Worm (Caenorhabditis elegans) whole organism, L3 larva: Measurements from ENCODE around the gene aqp-8.

Source experiments
- R02D3.7 ChIP-seq: fragments of 150-350 bp; optimal IDR thresholded peaks from 2 replicates; lab custom pipeline; 2014; ENCODE audit warnings: missing biosample characterization, missing genetic modification characterization
- ZK546.5 ChIP-seq: sonication (generic microtip); optimal IDR thresholded peaks from 2 replicates; lab custom pipeline; 2017; ENCODE audit warnings: missing biosample characterization, missing genetic modification characterization
- ceh-16 ChIP-seq: sonication (generic microtip); optimal IDR thresholded peaks from 2 replicates; lab custom pipeline; 2017; ENCODE audit warnings: missing biosample characterization, missing genetic modification characterization
- ceh-28 ChIP-seq: fragments of 150-350 bp; optimal IDR thresholded peaks from 2 replicates; lab custom pipeline; 2014; ENCODE audit warnings: missing biosample characterization, missing genetic modification reagents, missing genetic modification characterization
- ceh-82 ChIP-seq: fragments of 150-350 bp; optimal IDR thresholded peaks from 2 replicates; lab custom pipeline; 2014; ENCODE audit warnings: missing biosample characterization, missing genetic modification characterization
- daf-12 ChIP-seq: fragments of 150-350 bp; optimal IDR thresholded peaks from 2 replicates; lab custom pipeline; 2014; ENCODE audit warnings: missing biosample characterization, missing genetic modification reagents, missing genetic modification characterization
- egl-27 ChIP-seq: sonication (generic microtip); optimal IDR thresholded peaks from 4 replicates; lab custom pipeline; 2017; ENCODE audit warnings: missing biosample characterization, missing genetic modification reagents, missing genetic modification characterization
- egl-5 ChIP-seq: fragments of 150-350 bp; optimal IDR thresholded peaks from 2 replicates; lab custom pipeline; 2017; ENCODE audit warnings: missing biosample characterization, missing genetic modification reagents, missing genetic modification characterization, inconsistent platforms
- elt-1 ChIP-seq: fragments of 150-350 bp; optimal IDR thresholded peaks from 2 replicates; lab custom pipeline; 2014; ENCODE audit warnings: missing biosample characterization, missing genetic modification characterization
- elt-2 ChIP-seq: sonication (generic microtip); optimal IDR thresholded peaks from 2 replicates; lab custom pipeline; 2016; ENCODE audit warnings: missing genetic modification reagents, mild to moderate bottlenecking, missing genetic modification characterization, missing compliant biosample characterization
- elt-3 ChIP-seq, 3 experiments: fragments of 150-350 bp in 1 of 3; sonication (generic microtip) in 2 of 3; optimal IDR thresholded peaks; 2 replicates in 2 of 3; 4 replicates in 1 of 3; lab custom pipeline; 2014 to 2017; ENCODE audit warnings: missing biosample characterization in 3 of 3, missing genetic modification characterization in 3 of 3
- eor-1 ChIP-seq, 2 experiments: fragments of 150-350 bp; optimal IDR thresholded peaks; 2 replicates each; lab custom pipeline; 2014 to 2018; ENCODE audit warnings: missing biosample characterization in 2 of 2, missing genetic modification characterization in 2 of 2
- fkh-10 ChIP-seq: sonication (generic microtip); optimal IDR thresholded peaks from 2 replicates; lab custom pipeline; 2017; ENCODE audit warnings: missing biosample characterization, missing genetic modification reagents, missing genetic modification characterization
- fkh-2 ChIP-seq: fragments of 150-350 bp; optimal IDR thresholded peaks from 2 replicates; lab custom pipeline; 2014; ENCODE audit warnings: missing biosample characterization, missing genetic modification reagents, missing genetic modification characterization
- hmg-11 ChIP-seq: sonication (generic microtip); optimal IDR thresholded peaks from 2 replicates; lab custom pipeline; 2016; ENCODE audit warnings: missing genetic modification characterization, missing compliant biosample characterization
- jun-1 ChIP-seq: fragments of 150-350 bp; optimal IDR thresholded peaks from 2 replicates; lab custom pipeline; 2014; ENCODE audit warnings: missing biosample characterization, missing genetic modification reagents, missing genetic modification characterization
- lin-15B ChIP-seq: fragments of 150-350 bp; optimal IDR thresholded peaks from 2 replicates; lab custom pipeline; 2014; ENCODE audit warnings: missing biosample characterization, missing genetic modification characterization
- lin-39 ChIP-seq: fragments of 150-350 bp; optimal IDR thresholded peaks from 2 replicates; lab custom pipeline; 2018; ENCODE audit warnings: missing biosample characterization, missing genetic modification reagents, missing genetic modification characterization
- lsy-12 ChIP-seq: sonication (generic microtip); optimal IDR thresholded peaks from 2 replicates; lab custom pipeline; 2016; ENCODE audit warnings: mild to moderate bottlenecking, missing genetic modification characterization, missing compliant biosample characterization
- mdl-1 ChIP-seq: fragments of 150-350 bp; optimal IDR thresholded peaks from 2 replicates; lab custom pipeline; 2014; ENCODE audit warnings: missing biosample characterization, missing genetic modification characterization
- nfya-1 ChIP-seq: sonication (generic microtip); optimal IDR thresholded peaks from 2 replicates; lab custom pipeline; 2017; ENCODE audit warnings: missing genetic modification characterization, mild to moderate bottlenecking, missing compliant biosample characterization, antibody characterized with exemption, moderate library complexity; ENCODE audit not compliant: insufficient read depth
- nhr-12 ChIP-seq: fragments of 150-350 bp; optimal IDR thresholded peaks from 2 replicates; lab custom pipeline; 2014; ENCODE audit warnings: missing biosample characterization, missing genetic modification characterization
- nhr-23 ChIP-seq: fragments of 150-350 bp; optimal IDR thresholded peaks from 2 replicates; lab custom pipeline; 2014; ENCODE audit warnings: missing biosample characterization, missing genetic modification reagents, missing genetic modification characterization
- nhr-28 ChIP-seq: fragments of 150-350 bp; optimal IDR thresholded peaks from 2 replicates; lab custom pipeline; 2014; ENCODE audit warnings: missing biosample characterization, missing genetic modification characterization
- nhr-43 ChIP-seq: sonication (generic microtip); optimal IDR thresholded peaks from 2 replicates; lab custom pipeline; 2016; ENCODE audit warnings: mild to moderate bottlenecking, missing genetic modification characterization, missing compliant biosample characterization; ENCODE audit not compliant: poor library complexity, severe bottlenecking
- nhr-76 ChIP-seq: fragments of 150-350 bp; sonication (generic microtip); optimal IDR thresholded peaks from 5 replicates; lab custom pipeline; 2014; ENCODE audit warnings: missing biosample characterization, missing genetic modification characterization
- nhr-77 ChIP-seq: fragments of 150-350 bp; optimal IDR thresholded peaks from 2 replicates; lab custom pipeline; 2014; ENCODE audit warnings: missing biosample characterization, missing genetic modification characterization
- pha-4 ChIP-seq: fragments of 150-350 bp; optimal IDR thresholded peaks from 2 replicates; lab custom pipeline; 2014; ENCODE audit warnings: missing biosample characterization, missing genetic modification reagents, missing genetic modification characterization
- pqm-1 ChIP-seq: fragments of 150-350 bp; optimal IDR thresholded peaks from 2 replicates; lab custom pipeline; 2017; ENCODE audit warnings: missing biosample characterization, missing genetic modification characterization, inconsistent platforms
- sea-2 ChIP-seq: fragments of 150-350 bp; sonication (generic microtip); optimal IDR thresholded peaks from 4 replicates; lab custom pipeline; 2014; ENCODE audit warnings: missing biosample characterization, missing genetic modification reagents, missing genetic modification characterization
- skn-1 ChIP-seq: fragments of 150-350 bp; optimal IDR thresholded peaks from 2 replicates; lab custom pipeline; 2014; ENCODE audit warnings: missing biosample characterization, missing genetic modification characterization
- snpc-4 ChIP-seq: fragments of 150-350 bp; optimal IDR thresholded peaks from 2 replicates; lab custom pipeline; 2014; ENCODE audit warnings: missing biosample characterization, missing genetic modification characterization
- unc-39 ChIP-seq: sonication (generic microtip); optimal IDR thresholded peaks from 4 replicates; lab custom pipeline; 2017; ENCODE audit warnings: missing biosample characterization, missing genetic modification characterization
- unc-62 ChIP-seq: fragments of 150-350 bp; sonication (generic microtip); optimal IDR thresholded peaks from 4 replicates; lab custom pipeline; 2014; ENCODE audit warnings: missing biosample characterization, missing genetic modification reagents, missing genetic modification characterization
- zag-1 ChIP-seq: fragments of 150-350 bp; optimal IDR thresholded peaks from 2 replicates; lab custom pipeline; 2014; ENCODE audit warnings: missing biosample characterization, missing genetic modification characterization
- ztf-11 ChIP-seq: fragments of 150-350 bp; optimal IDR thresholded peaks from 2 replicates; lab custom pipeline; 2014; ENCODE audit warnings: missing biosample characterization, missing genetic modification characterization
- ztf-4 ChIP-seq: fragments of 150-350 bp; optimal IDR thresholded peaks from 2 replicates; lab custom pipeline; 2014; ENCODE audit warnings: missing biosample characterization, missing genetic modification characterization

aqp-8 gene

DNA sequence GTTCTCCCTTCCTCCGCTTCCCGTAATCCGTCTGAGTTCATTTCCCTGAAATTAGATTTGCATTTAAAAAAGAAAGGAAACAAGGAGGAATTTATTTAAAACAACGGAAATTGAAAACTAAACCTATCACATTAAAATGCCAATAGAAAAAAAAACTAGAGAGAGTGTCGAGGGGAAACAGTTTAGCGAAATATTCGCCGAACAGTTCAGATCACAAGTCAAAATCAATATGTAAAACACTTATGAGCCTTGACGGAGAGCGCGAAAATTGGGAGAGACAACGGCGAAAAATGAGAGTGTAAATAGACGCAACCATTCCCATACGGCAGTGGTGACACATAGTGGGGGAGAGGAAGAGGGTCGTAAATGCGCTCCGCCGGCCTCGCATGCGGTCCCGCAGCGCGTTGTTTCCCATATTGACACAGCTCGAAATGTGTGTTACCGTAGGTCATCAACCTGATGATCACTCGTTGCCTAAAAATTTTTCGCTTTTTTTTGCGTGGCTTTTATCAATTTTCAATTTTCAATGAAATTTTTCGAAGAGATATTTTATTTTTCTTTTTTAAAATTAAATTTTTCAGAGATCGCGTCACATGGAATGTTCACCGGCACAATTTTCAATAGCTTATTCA lies 7.0 kb upstream of the aqp-8 start, which contains the start of the genes dnj-14 and glit-1 (continued):
- TF ChIP-seq mdl-1 (peak; percentile 25), unc-62 (GFP tag; lab: Kevin White, UChicago) (peak; percentile 27), nhr-12 (tag; lab: Kevin White, UChicago) (no peak), ZK546.5 (tag; lab: Kevin White, UChicago) (no peak)
- TF ChIP-seq, all 47 proteins: peak for 29

- TF ChIP-seq snpc-4 (tag; lab: Kevin White, UChicago) (peak; percentile 27), fkh-10 (GFP tag; lab: Kevin White, UChicago) (no peak), ceh-16 (tag; lab: Kevin White, UChicago) (no peak), elt-2 (peak; percentile 88), nfya-1 (tag; lab: Kevin White, UChicago) (peak; percentile 48), R02D3.7 (tag; lab: Kevin White, UChicago) (no peak), pha-4 (tag; lab: Kevin White, UChicago) (peak; percentile 93), skn-1 (peak; percentile 52), pqm-1 (peak; percentile 62), lsy-12 (tag; lab: Kevin White, UChicago) (peak; percentile 32), sea-2 (GFP tag; lab: Kevin White, UChicago) (no peak), jun-1 (tag; lab: Kevin White, UChicago) (peak; percentile 61), lin-15B (peak; percentile 41), nhr-23 (tag; lab: Kevin White, UChicago) (no peak), nhr-43 (tag; lab: Kevin White, UChicago) (peak; percentile 3), lin-39 (peak; percentile 5), ztf-4 (tag; lab: Kevin White, UChicago) (no peak), hmg-11 (tag; lab: Kevin White, UChicago) (peak; percentile 17), ceh-82 (tag; lab: Kevin White, UChicago) (no peak), eor-1 (tag; optimal IDR thresholded peaks at IDR 0.05; lab: Kevin White, UChicago) (no peak), egl-5 (tag; lab: Kevin White, UChicago) (no peak)
Measured at ce11 chrX:4706755-4707226, 2.0 kb upstream of the aqp-8 start, which contains the start of gene dhhc-10. TSS of gene dhhc-10 (plus strand) at chrX:4707176.

DNA sequence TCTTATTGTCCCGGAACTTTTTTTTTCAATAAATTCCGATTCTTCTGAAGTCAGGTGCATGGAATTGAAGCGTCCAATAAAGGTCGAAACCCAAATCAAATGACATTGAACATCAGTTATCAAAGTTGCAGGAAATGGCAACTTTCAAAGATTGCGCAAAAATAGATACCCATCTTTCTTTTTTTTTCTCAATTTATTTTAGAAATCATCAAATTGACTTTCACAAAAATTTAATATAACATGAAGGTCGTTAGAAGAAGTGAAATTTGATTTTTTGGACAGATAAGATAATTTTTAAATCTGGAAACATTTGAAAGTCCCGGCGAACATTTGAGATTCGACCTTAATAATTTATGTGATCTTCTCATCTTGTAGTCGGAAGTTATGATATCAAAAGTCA lies 889 bp upstream of the aqp-8 start:
- TF ChIP-seq elt-1 (peak; percentile 39), unc-39 (no peak), nhr-77 (no peak)

DNA sequence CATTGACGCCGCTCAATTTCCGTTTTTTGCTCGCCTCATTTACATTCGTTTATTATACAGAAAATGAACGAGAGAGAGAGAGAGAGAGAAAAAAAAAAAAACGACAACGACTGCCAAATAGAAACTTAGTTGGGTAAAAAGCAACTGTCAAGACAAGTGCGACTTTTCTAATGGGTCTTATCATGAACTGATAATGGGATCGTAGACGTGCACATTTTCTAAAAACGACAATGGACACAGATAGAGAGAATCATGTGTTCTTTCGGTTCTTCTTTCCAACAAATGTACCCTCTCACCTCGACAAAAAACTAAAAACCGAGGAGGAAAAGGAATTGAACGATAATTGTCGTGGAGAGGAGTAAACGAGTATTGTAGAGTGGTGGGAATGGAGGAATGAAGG lies 4.7 kb downstream of the aqp-8 start:
- no peak for TF ChIP-seq ceh-16 (tag; lab: Kevin White, UChicago)
- no peak for TF ChIP-seq nhr-23 (tag; lab: Kevin White, UChicago)
- no peak for TF ChIP-seq lsy-12 (tag; lab: Kevin White, UChicago)
- TF ChIP-seq zag-1 (tag; lab: Kevin White, UChicago) = no peak
- TF ChIP-seq elt-3 (tag; optimal IDR thresholded peaks at IDR 0.05; lab: Kevin White, UChicago) = no peak
- TF ChIP-seq elt-2 = peak; percentile 95
- TF ChIP-seq fkh-2 (tag; lab: Kevin White, UChicago) = no peak
- no peak for TF ChIP-seq jun-1 (tag; lab: Kevin White, UChicago)
- no peak for TF ChIP-seq ztf-11
- TF ChIP-seq egl-27 (tag; lab: Kevin White, UChicago) = no peak
- no peak for TF ChIP-seq daf-12 (tag; lab: Kevin White, UChicago)
- no peak for TF ChIP-seq nhr-43 (tag; lab: Kevin White, UChicago)
- no peak for TF ChIP-seq unc-39
- TF ChIP-seq skn-1 = no peak
- no peak for TF ChIP-seq sea-2 (GFP tag; lab: Kevin White, UChicago)
- no peak for TF ChIP-seq ceh-82 (tag; lab: Kevin White, UChicago)
- peak; percentile 21 for TF ChIP-seq pha-4 (tag; lab: Kevin White, UChicago)
- no peak for TF ChIP-seq ceh-28 (tag; lab: Kevin White, UChicago)
- no peak for TF ChIP-seq snpc-4 (tag; lab: Kevin White, UChicago)
- TF ChIP-seq egl-5 (tag; lab: Kevin White, UChicago) = no peak
- TF ChIP-seq nhr-76 = no peak
- peak; percentile 3 for TF ChIP-seq pqm-1
- no peak for TF ChIP-seq eor-1 (tag; optimal IDR thresholded peaks at IDR 0.05; lab: Kevin White, UChicago)
- no peak for TF ChIP-seq nhr-28 (tag; lab: Kevin White, UChicago)
- TF ChIP-seq nfya-1 (tag; lab: Kevin White, UChicago) = no peak
- TF ChIP-seq fkh-10 (GFP tag; lab: Kevin White, UChicago) = no peak
- TF ChIP-seq unc-62 (GFP tag; lab: Kevin White, UChicago) = no peak
